Fruit fly (Drosophila melanogaster) whole organism: ENCODE measurements around the gene CG18754.

ENCODE experiments used
- CG8478 ChIP-seq: fragments of >200 bp; optimal IDR thresholded peaks from 2 replicates; lab custom pipeline; 2018; ENCODE audit warnings: inconsistent platforms
- Dll ChIP-seq: fragments of >200 bp; optimal IDR thresholded peaks from 2 replicates; lab custom pipeline; 2017
- EcR ChIP-seq, 2 experiments: fragments of >200 bp; optimal IDR thresholded peaks; 2 replicates each; lab custom pipeline; 2017; ENCODE audit warnings: missing biosample characterization in 2 of 2, missing genetic modification characterization in 2 of 2, missing genetic modification reagents in 2 of 2
- pan ChIP-seq: fragments of >200 bp; optimal IDR thresholded peaks from 2 replicates; lab custom pipeline; 2017
- psq ChIP-seq: fragments of >200 bp; optimal IDR thresholded peaks from 2 replicates; lab custom pipeline; 2017
- usp ChIP-seq: fragments of >200 bp; optimal IDR thresholded peaks from 2 replicates; lab custom pipeline; 2017; ENCODE audit warnings: missing biosample characterization, missing genetic modification characterization, mixed read lengths

CG18754 gene

dm6 chr3R:23734573-23735404 is 50.9 kb downstream of the CG18754 start:
- TF ChIP-seq pan (lab: Kevin White, UChicago) (no peak), CG8478 (no peak), psq (lab: Kevin White, UChicago) (no peak), usp (no peak), EcR (GFP tag; optimal IDR thresholded peaks at IDR 0.05; lab: Kevin White, UChicago) (no peak), Dll (no peak)

- TF ChIP-seq usp (no peak), psq (lab: Kevin White, UChicago) (no peak), CG8478 (no peak)
Measured at dm6 chr3R:23735648-23736047, 51.8 kb downstream of the CG18754 start.
